Worm (Caenorhabditis elegans) whole organism, L2 larva: Measurements from ENCODE around the gene tag-65.
A peak's percentile ranks its signal among the peaks of the same experiment; 100 is the strongest.

ENCODE experiments used
- C34F6.9 ChIP-seq: fragments of 150-350 bp; optimal IDR thresholded peaks from 2 replicates; lab custom pipeline; 2014; ENCODE audit warnings: missing biosample characterization, missing genetic modification characterization
- F13H6.1 ChIP-seq: sonication (generic microtip); optimal IDR thresholded peaks from 2 replicates; lab custom pipeline; 2016; ENCODE audit warnings: missing genetic modification characterization, missing compliant biosample characterization
- R02D3.7 ChIP-seq: fragments of 150-350 bp; optimal IDR thresholded peaks from 2 replicates; lab custom pipeline; 2014; ENCODE audit warnings: missing biosample characterization, missing genetic modification characterization
- Y55F3AM.14 ChIP-seq: fragments of 200-800 bp; sonication (Bioruptor generic); optimal IDR thresholded peaks from 2 replicates; lab custom pipeline; 2018; ENCODE audit warnings: mild to moderate bottlenecking, missing genetic modification characterization, missing compliant biosample characterization
- ZK546.5 ChIP-seq: sonication (generic microtip); optimal IDR thresholded peaks from 2 replicates; lab custom pipeline; 2017; ENCODE audit warnings: missing biosample characterization, missing genetic modification characterization
- alr-1 ChIP-seq: fragments of 150-350 bp; optimal IDR thresholded peaks from 2 replicates; lab custom pipeline; 2014; ENCODE audit warnings: missing biosample characterization, missing genetic modification characterization
- aly-2 ChIP-seq: fragments of 150-350 bp; optimal IDR thresholded peaks from 2 replicates; lab custom pipeline; 2014; ENCODE audit warnings: missing biosample characterization, missing genetic modification characterization
- ama-1 ChIP-seq: fragments of 150-350 bp; optimal IDR thresholded peaks from 2 replicates; lab custom pipeline; 2018; ENCODE audit warnings: inconsistent platforms
- blmp-1 ChIP-seq: sonication (generic microtip); optimal IDR thresholded peaks from 2 replicates; lab custom pipeline; 2017; ENCODE audit warnings: missing genetic modification characterization, mild to moderate bottlenecking, missing compliant biosample characterization, antibody characterized with exemption, moderate library complexity; ENCODE audit not compliant: insufficient read depth
- ceh-16 ChIP-seq: fragments of 150-350 bp; optimal IDR thresholded peaks from 2 replicates; lab custom pipeline; 2014; ENCODE audit warnings: missing biosample characterization, missing genetic modification characterization
- ceh-82 ChIP-seq: fragments of 150-350 bp; optimal IDR thresholded peaks from 2 replicates; lab custom pipeline; 2014; ENCODE audit warnings: missing biosample characterization, missing genetic modification characterization
- crh-2 ChIP-seq: sonication (generic microtip); optimal IDR thresholded peaks from 2 replicates; lab custom pipeline; 2017; ENCODE audit warnings: missing biosample characterization, missing genetic modification characterization
- dmd-4 ChIP-seq: sonication (generic microtip); optimal IDR thresholded peaks from 2 replicates; lab custom pipeline; 2017; ENCODE audit warnings: missing biosample characterization, missing genetic modification characterization
- egl-27 ChIP-seq: sonication (generic microtip); optimal IDR thresholded peaks from 3 replicates; lab custom pipeline; 2017; ENCODE audit warnings: missing biosample characterization, missing genetic modification reagents, missing genetic modification characterization
- elt-1 ChIP-seq: fragments of 150-350 bp; optimal IDR thresholded peaks from 2 replicates; lab custom pipeline; 2014; ENCODE audit warnings: missing biosample characterization, missing genetic modification characterization
- elt-3 ChIP-seq: sonication (generic microtip); optimal IDR thresholded peaks from 2 replicates; lab custom pipeline; 2017; ENCODE audit warnings: missing biosample characterization, missing genetic modification characterization
- fos-1 ChIP-seq: fragments of 150-350 bp; optimal IDR thresholded peaks from 2 replicates; lab custom pipeline; 2014; ENCODE audit warnings: missing biosample characterization, missing genetic modification characterization
- gmeb-1 ChIP-seq: fragments of 150-350 bp; optimal IDR thresholded peaks from 2 replicates; lab custom pipeline; 2014; ENCODE audit warnings: missing biosample characterization, missing genetic modification characterization
- lin-11 ChIP-seq: fragments of 150-350 bp; sonication (generic microtip); optimal IDR thresholded peaks from 2 replicates; lab custom pipeline; 2014; ENCODE audit warnings: missing biosample characterization, missing genetic modification characterization, inconsistent platforms, mixed read lengths
- lin-13 ChIP-seq: fragments of 150-350 bp; optimal IDR thresholded peaks from 2 replicates; lab custom pipeline; 2014; ENCODE audit warnings: missing biosample characterization, missing genetic modification reagents, missing genetic modification characterization
- lin-39 ChIP-seq: fragments of 150-350 bp; optimal IDR thresholded peaks from 2 replicates; lab custom pipeline; 2014; ENCODE audit warnings: missing biosample characterization, missing genetic modification reagents, missing genetic modification characterization
- lsy-2 ChIP-seq, 2 experiments: fragments of 150-350 bp in 1 of 2; sonication (generic microtip) in 1 of 2; optimal IDR thresholded peaks; 2 replicates each; lab custom pipeline; 2014 to 2017; ENCODE audit warnings: missing biosample characterization in 2 of 2, missing genetic modification characterization in 2 of 2
- mab-5 ChIP-seq: fragments of 150-350 bp; optimal IDR thresholded peaks from 2 replicates; lab custom pipeline; 2014; ENCODE audit warnings: missing biosample characterization, missing genetic modification characterization
- mbf-1 ChIP-seq: sonication (generic microtip); optimal IDR thresholded peaks from 2 replicates; lab custom pipeline; 2017; ENCODE audit warnings: missing biosample characterization, missing genetic modification characterization
- mdl-1 ChIP-seq, 2 experiments: fragments of 150-350 bp in 1 of 2; sonication (generic microtip) in 1 of 2; optimal IDR thresholded peaks; 2 replicates each; lab custom pipeline; 2017; ENCODE audit warnings: missing biosample characterization in 2 of 2, missing genetic modification characterization in 2 of 2
- nhr-10 ChIP-seq: sonication (generic microtip); optimal IDR thresholded peaks from 2 replicates; lab custom pipeline; 2017; ENCODE audit warnings: missing biosample characterization, missing genetic modification characterization
- nhr-11 ChIP-seq: fragments of 150-350 bp; optimal IDR thresholded peaks from 2 replicates; lab custom pipeline; 2014; ENCODE audit warnings: missing biosample characterization, missing genetic modification characterization
- nhr-12 ChIP-seq: fragments of 150-350 bp; optimal IDR thresholded peaks from 2 replicates; lab custom pipeline; 2014; ENCODE audit warnings: missing biosample characterization, missing genetic modification characterization
- nhr-129 ChIP-seq: fragments of 150-350 bp; optimal IDR thresholded peaks from 2 replicates; lab custom pipeline; 2014; ENCODE audit warnings: missing biosample characterization, missing genetic modification characterization
- nhr-21 ChIP-seq: fragments of 150-350 bp; optimal IDR thresholded peaks from 2 replicates; lab custom pipeline; 2014; ENCODE audit warnings: missing biosample characterization, missing genetic modification characterization
- nhr-23 ChIP-seq: fragments of 150-350 bp; optimal IDR thresholded peaks from 2 replicates; lab custom pipeline; 2014; ENCODE audit warnings: missing biosample characterization, missing genetic modification reagents, missing genetic modification characterization
- nhr-237 ChIP-seq: fragments of 150-350 bp; optimal IDR thresholded peaks from 2 replicates; lab custom pipeline; 2014; ENCODE audit warnings: missing biosample characterization, missing genetic modification characterization
- nhr-25 ChIP-seq: fragments of 150-350 bp; sonication (generic microtip); optimal IDR thresholded peaks from 3 replicates; lab custom pipeline; 2014; ENCODE audit warnings: missing biosample characterization, missing genetic modification characterization
- nhr-6 ChIP-seq: fragments of 150-350 bp; optimal IDR thresholded peaks from 2 replicates; lab custom pipeline; 2014; ENCODE audit warnings: missing biosample characterization, missing genetic modification characterization
- nhr-77 ChIP-seq: fragments of 150-350 bp; optimal IDR thresholded peaks from 2 replicates; lab custom pipeline; 2014; ENCODE audit warnings: missing biosample characterization, missing genetic modification characterization
- peb-1 ChIP-seq: fragments of 150-350 bp; optimal IDR thresholded peaks from 2 replicates; lab custom pipeline; 2014; ENCODE audit warnings: missing biosample characterization, missing genetic modification characterization
- sem-4 ChIP-seq: fragments of 150-350 bp; optimal IDR thresholded peaks from 2 replicates; lab custom pipeline; 2014; ENCODE audit warnings: missing biosample characterization, missing genetic modification reagents, missing genetic modification characterization
- skn-1 ChIP-seq: sonication (generic microtip); optimal IDR thresholded peaks from 2 replicates; lab custom pipeline; 2017; ENCODE audit warnings: missing biosample characterization, missing genetic modification characterization
- sma-3 ChIP-seq: sonication (generic microtip); optimal IDR thresholded peaks from 2 replicates; lab custom pipeline; 2016; ENCODE audit warnings: missing genetic modification reagents, missing genetic modification characterization, missing compliant biosample characterization
- sma-9 ChIP-seq, 2 experiments: fragments of 150-350 bp in 1 of 2; sonication (generic microtip) in 1 of 2; optimal IDR thresholded peaks; 2 replicates each; lab custom pipeline; 2014 to 2016; ENCODE audit warnings: missing genetic modification characterization in 2 of 2, mild to moderate bottlenecking in 1 of 2, missing biosample characterization in 1 of 2, missing compliant biosample characterization in 1 of 2, missing genetic modification reagents in 1 of 2, moderate library complexity in 1 of 2
- snpc-4 ChIP-seq: fragments of 150-350 bp; optimal IDR thresholded peaks from 2 replicates; lab custom pipeline; 2014; ENCODE audit warnings: missing biosample characterization, missing genetic modification characterization
- unc-39 ChIP-seq: fragments of 150-350 bp; optimal IDR thresholded peaks from 2 replicates; lab custom pipeline; 2014; ENCODE audit warnings: missing biosample characterization, missing genetic modification characterization
- unc-55 ChIP-seq: fragments of 150-350 bp; sonication (generic microtip); optimal IDR thresholded peaks from 3 replicates; lab custom pipeline; 2014; ENCODE audit warnings: missing biosample characterization, missing genetic modification reagents, missing genetic modification characterization
- unc-62 ChIP-seq: fragments of 150-350 bp; optimal IDR thresholded peaks from 2 replicates; lab custom pipeline; 2014; ENCODE audit warnings: missing biosample characterization, missing genetic modification reagents, missing genetic modification characterization
- zag-1 ChIP-seq: fragments of 150-350 bp; optimal IDR thresholded peaks from 2 replicates; lab custom pipeline; 2014; ENCODE audit warnings: missing biosample characterization, missing genetic modification characterization
- ztf-1 ChIP-seq: fragments of 200-800 bp; sonication (Bioruptor generic); conservative IDR thresholded peaks from 2 replicates; pipeline ENCODE4 v1.3.6; 2022; ENCODE audit warnings: missing genetic modification characterization, missing compliant biosample characterization
- ztf-11 ChIP-seq: sonication (generic microtip); optimal IDR thresholded peaks from 2 replicates; lab custom pipeline; 2017; ENCODE audit warnings: missing biosample characterization, missing genetic modification characterization
- ztf-4 ChIP-seq: fragments of 150-350 bp; optimal IDR thresholded peaks from 2 replicates; lab custom pipeline; 2014; ENCODE audit warnings: missing biosample characterization, missing genetic modification characterization

tag-65 gene

ce11 chrV:13678542-13678941 lies at the start of gene tag-65, which contains the start of gene ccz-1:
TSS of gene tag-65 (minus strand) at chrV:13678587.
TSS of gene ccz-1 (plus strand) at chrV:13678875.
- TF ChIP-seq nhr-21 (tag; lab: Kevin White, UChicago), result peak; percentile 87
- peak; percentile 41 for TF ChIP-seq zag-1 (tag; lab: Kevin White, UChicago)
- peak; percentile 35 for TF ChIP-seq ama-1
- no peak for TF ChIP-seq lin-39 (tag; lab: Kevin White, UChicago)
- TF ChIP-seq nhr-129 (tag; lab: Kevin White, UChicago), result peak; percentile 59
- TF ChIP-seq nhr-12 (tag; lab: Kevin White, UChicago), result no peak
- TF ChIP-seq gmeb-1 (tag; lab: Kevin White, UChicago), result peak; percentile 93
- TF ChIP-seq peb-1, result no peak
- TF ChIP-seq F13H6.1, result peak; percentile 86
- TF ChIP-seq nhr-6 (tag; lab: Kevin White, UChicago), result no peak
- TF ChIP-seq sem-4, result peak; percentile 57
- peak; percentile 43 for TF ChIP-seq egl-27 (tag; lab: Kevin White, UChicago)
- TF ChIP-seq mdl-1 (tag; optimal IDR thresholded peaks at IDR 0.05; lab: Kevin White, UChicago), result peak in 1 of 2 experiments; percentile 54
- peak; percentile 33 for TF ChIP-seq dmd-4 (tag; lab: Kevin White, UChicago)
- no peak for TF ChIP-seq nhr-11 (tag; lab: Kevin White, UChicago)
- peak; percentile 69 for TF ChIP-seq fos-1 (tag; lab: Kevin White, UChicago)
- peak; percentile 97 for TF ChIP-seq unc-55 (GFP tag; lab: Kevin White, UChicago)
- peak; percentile 88 for TF ChIP-seq crh-2 (tag; lab: Kevin White, UChicago)
- TF ChIP-seq ceh-82, result no peak
- no peak for TF ChIP-seq unc-39
- TF ChIP-seq nhr-237, result peak; percentile 64
- no peak for TF ChIP-seq skn-1 (tag; lab: Kevin White, UChicago)
- peak; percentile 60 for TF ChIP-seq blmp-1 (tag; lab: Kevin White, UChicago)
- TF ChIP-seq nhr-25 (tag; lab: Kevin White, UChicago), result peak; percentile 90
- TF ChIP-seq R02D3.7 (tag; lab: Kevin White, UChicago), result peak; percentile 68
- TF ChIP-seq elt-1 (tag; lab: Kevin White, UChicago), result no peak
- TF ChIP-seq nhr-10 (tag; lab: Kevin White, UChicago), result no peak
- TF ChIP-seq ztf-11, result no peak
- TF ChIP-seq aly-2, result no peak
- TF ChIP-seq C34F6.9 (tag; lab: Kevin White, UChicago), result peak; percentile 97
- TF ChIP-seq Y55F3AM.14 (GFP tag; lab: Kevin White, UChicago), result peak; percentile 38
- TF ChIP-seq elt-3 (tag; lab: Kevin White, UChicago), result no peak
- TF ChIP-seq snpc-4, result peak; percentile 78
- TF ChIP-seq lsy-2 (tag; optimal IDR thresholded peaks at IDR 0.05; lab: Kevin White, UChicago), result peak; percentile 87 to 94
- peak; percentile 80 for TF ChIP-seq sma-3
- peak; percentile 31 for TF ChIP-seq lin-11
- TF ChIP-seq ztf-4 (tag; lab: Kevin White, UChicago), result no peak
- TF ChIP-seq ZK546.5, result peak; percentile 24
- TF ChIP-seq unc-62 (GFP tag; lab: Kevin White, UChicago), result peak; percentile 57
- peak; percentile 87 for TF ChIP-seq lin-13 (GFP tag; lab: Kevin White, UChicago)
- TF ChIP-seq ceh-16 (tag; lab: Kevin White, UChicago), result peak; percentile 27
- TF ChIP-seq nhr-23 (tag; lab: Kevin White, UChicago), result no peak
- peak; percentile 90 for TF ChIP-seq mab-5 (tag; lab: Kevin White, UChicago)
- peak; percentile 94 for TF ChIP-seq sma-9 (GFP tag; optimal IDR thresholded peaks at IDR 0.05; lab: Kevin White, UChicago)
- no peak for TF ChIP-seq sma-9 (tag; optimal IDR thresholded peaks at IDR 0.05; lab: Kevin White, UChicago)
- no peak for TF ChIP-seq alr-1 (tag; lab: Kevin White, UChicago)
- TF ChIP-seq mbf-1, result no peak
- TF ChIP-seq ztf-1 (GFP tag; lab: Robert Waterston, UW), result no peak
- TF ChIP-seq nhr-77, result no peak
